Worm (Caenorhabditis elegans): ENCODE measurements around the gene nhr-176.

ce11 chrV:16115381-16115780, 44.3 kb downstream of the nhr-176 start, which contains the start of gene str-25:
- no peak for TF ChIP-seq ces-1 (GFP tag; optimal IDR thresholded peaks at IDR 0.05)
- no peak for TF ChIP-seq unc-62 (GFP tag; optimal IDR thresholded peaks at IDR 0.05)
- no peak for TF ChIP-seq ztf-11 (tag; optimal IDR thresholded peaks at IDR 0.05)
- TF ChIP-seq ceh-43 (GFP tag; optimal IDR thresholded peaks at IDR 0.05) = no peak
- no peak for TF ChIP-seq pha-4 (tag; optimal IDR thresholded peaks at IDR 0.05)
- TF ChIP-seq nhr-12 (tag; optimal IDR thresholded peaks at IDR 0.05) = no peak
- no peak for TF ChIP-seq mep-1 (tag; optimal IDR thresholded peaks at IDR 0.05)
- no peak for TF ChIP-seq unc-39 (tag; optimal IDR thresholded peaks at IDR 0.05)
- no peak for TF ChIP-seq hlh-1 (tag; optimal IDR thresholded peaks at IDR 0.05)
- TF ChIP-seq snpc-4 (tag; optimal IDR thresholded peaks at IDR 0.05) = no peak
- TF ChIP-seq sem-2 (GFP tag; optimal IDR thresholded peaks at IDR 0.05) = no peak
- no peak for TF ChIP-seq lsy-2 (tag; optimal IDR thresholded peaks at IDR 0.05)
- no peak for TF ChIP-seq M03D4.4 (tag; optimal IDR thresholded peaks at IDR 0.05)
- TF ChIP-seq sptf-1 (tag; optimal IDR thresholded peaks at IDR 0.05) = no peak
